Worm (Caenorhabditis elegans) whole organism, L2 larva: ENCODE data around the gene F46E10.18.

Experiments
- C34F6.9 ChIP-seq: fragments of 150-350 bp; optimal IDR thresholded peaks from 2 replicates; lab custom pipeline; 2014; ENCODE audit warnings: missing biosample characterization, missing genetic modification characterization
- R02D3.7 ChIP-seq: fragments of 150-350 bp; optimal IDR thresholded peaks from 2 replicates; lab custom pipeline; 2014; ENCODE audit warnings: missing biosample characterization, missing genetic modification characterization
- ZK546.5 ChIP-seq: sonication (generic microtip); optimal IDR thresholded peaks from 2 replicates; lab custom pipeline; 2017; ENCODE audit warnings: missing biosample characterization, missing genetic modification characterization
- alr-1 ChIP-seq: fragments of 150-350 bp; optimal IDR thresholded peaks from 2 replicates; lab custom pipeline; 2014; ENCODE audit warnings: missing biosample characterization, missing genetic modification characterization
- aly-2 ChIP-seq: fragments of 150-350 bp; optimal IDR thresholded peaks from 2 replicates; lab custom pipeline; 2014; ENCODE audit warnings: missing biosample characterization, missing genetic modification characterization
- ama-1 ChIP-seq: fragments of 150-350 bp; optimal IDR thresholded peaks from 2 replicates; lab custom pipeline; 2018; ENCODE audit warnings: inconsistent platforms
- blmp-1 ChIP-seq: sonication (generic microtip); optimal IDR thresholded peaks from 2 replicates; lab custom pipeline; 2017; ENCODE audit warnings: missing genetic modification characterization, mild to moderate bottlenecking, missing compliant biosample characterization, antibody characterized with exemption, moderate library complexity; ENCODE audit not compliant: insufficient read depth
- ceh-16 ChIP-seq: fragments of 150-350 bp; optimal IDR thresholded peaks from 2 replicates; lab custom pipeline; 2014; ENCODE audit warnings: missing biosample characterization, missing genetic modification characterization
- dmd-4 ChIP-seq: sonication (generic microtip); optimal IDR thresholded peaks from 2 replicates; lab custom pipeline; 2017; ENCODE audit warnings: missing biosample characterization, missing genetic modification characterization
- egl-27 ChIP-seq: sonication (generic microtip); optimal IDR thresholded peaks from 3 replicates; lab custom pipeline; 2017; ENCODE audit warnings: missing biosample characterization, missing genetic modification reagents, missing genetic modification characterization
- fos-1 ChIP-seq: fragments of 150-350 bp; optimal IDR thresholded peaks from 2 replicates; lab custom pipeline; 2014; ENCODE audit warnings: missing biosample characterization, missing genetic modification characterization
- lin-13 ChIP-seq: fragments of 150-350 bp; optimal IDR thresholded peaks from 2 replicates; lab custom pipeline; 2014; ENCODE audit warnings: missing biosample characterization, missing genetic modification reagents, missing genetic modification characterization
- lin-39 ChIP-seq: fragments of 150-350 bp; optimal IDR thresholded peaks from 2 replicates; lab custom pipeline; 2014; ENCODE audit warnings: missing biosample characterization, missing genetic modification reagents, missing genetic modification characterization
- lsy-2 ChIP-seq, 2 experiments: fragments of 150-350 bp in 1 of 2; sonication (generic microtip) in 1 of 2; optimal IDR thresholded peaks; 2 replicates each; lab custom pipeline; 2014 to 2017; ENCODE audit warnings: missing biosample characterization in 2 of 2, missing genetic modification characterization in 2 of 2
- mbf-1 ChIP-seq: sonication (generic microtip); optimal IDR thresholded peaks from 2 replicates; lab custom pipeline; 2017; ENCODE audit warnings: missing biosample characterization, missing genetic modification characterization
- mdl-1 ChIP-seq, 2 experiments: fragments of 150-350 bp in 1 of 2; sonication (generic microtip) in 1 of 2; optimal IDR thresholded peaks; 2 replicates each; lab custom pipeline; 2017; ENCODE audit warnings: missing biosample characterization in 2 of 2, missing genetic modification characterization in 2 of 2
- nhr-10 ChIP-seq: sonication (generic microtip); optimal IDR thresholded peaks from 2 replicates; lab custom pipeline; 2017; ENCODE audit warnings: missing biosample characterization, missing genetic modification characterization
- nhr-11 ChIP-seq: fragments of 150-350 bp; optimal IDR thresholded peaks from 2 replicates; lab custom pipeline; 2014; ENCODE audit warnings: missing biosample characterization, missing genetic modification characterization
- nhr-129 ChIP-seq: fragments of 150-350 bp; optimal IDR thresholded peaks from 2 replicates; lab custom pipeline; 2014; ENCODE audit warnings: missing biosample characterization, missing genetic modification characterization
- nhr-21 ChIP-seq: fragments of 150-350 bp; optimal IDR thresholded peaks from 2 replicates; lab custom pipeline; 2014; ENCODE audit warnings: missing biosample characterization, missing genetic modification characterization
- nhr-23 ChIP-seq: fragments of 150-350 bp; optimal IDR thresholded peaks from 2 replicates; lab custom pipeline; 2014; ENCODE audit warnings: missing biosample characterization, missing genetic modification reagents, missing genetic modification characterization
- nhr-25 ChIP-seq: fragments of 150-350 bp; sonication (generic microtip); optimal IDR thresholded peaks from 3 replicates; lab custom pipeline; 2014; ENCODE audit warnings: missing biosample characterization, missing genetic modification characterization
- nhr-77 ChIP-seq: fragments of 150-350 bp; optimal IDR thresholded peaks from 2 replicates; lab custom pipeline; 2014; ENCODE audit warnings: missing biosample characterization, missing genetic modification characterization
- sem-4 ChIP-seq: fragments of 150-350 bp; optimal IDR thresholded peaks from 2 replicates; lab custom pipeline; 2014; ENCODE audit warnings: missing biosample characterization, missing genetic modification reagents, missing genetic modification characterization
- skn-1 ChIP-seq: sonication (generic microtip); optimal IDR thresholded peaks from 2 replicates; lab custom pipeline; 2017; ENCODE audit warnings: missing biosample characterization, missing genetic modification characterization
- sma-3 ChIP-seq: sonication (generic microtip); optimal IDR thresholded peaks from 2 replicates; lab custom pipeline; 2016; ENCODE audit warnings: missing genetic modification reagents, missing genetic modification characterization, missing compliant biosample characterization
- sma-9 ChIP-seq, 2 experiments: fragments of 150-350 bp in 1 of 2; sonication (generic microtip) in 1 of 2; optimal IDR thresholded peaks; 2 replicates each; lab custom pipeline; 2014 to 2016; ENCODE audit warnings: missing genetic modification characterization in 2 of 2, mild to moderate bottlenecking in 1 of 2, missing biosample characterization in 1 of 2, missing compliant biosample characterization in 1 of 2, missing genetic modification reagents in 1 of 2, moderate library complexity in 1 of 2
- snpc-4 ChIP-seq: fragments of 150-350 bp; optimal IDR thresholded peaks from 2 replicates; lab custom pipeline; 2014; ENCODE audit warnings: missing biosample characterization, missing genetic modification characterization
- unc-55 ChIP-seq: fragments of 150-350 bp; sonication (generic microtip); optimal IDR thresholded peaks from 3 replicates; lab custom pipeline; 2014; ENCODE audit warnings: missing biosample characterization, missing genetic modification reagents, missing genetic modification characterization
- unc-62 ChIP-seq: fragments of 150-350 bp; optimal IDR thresholded peaks from 2 replicates; lab custom pipeline; 2014; ENCODE audit warnings: missing biosample characterization, missing genetic modification reagents, missing genetic modification characterization
- zag-1 ChIP-seq: fragments of 150-350 bp; optimal IDR thresholded peaks from 2 replicates; lab custom pipeline; 2014; ENCODE audit warnings: missing biosample characterization, missing genetic modification characterization
- ztf-1 ChIP-seq: fragments of 200-800 bp; sonication (Bioruptor generic); conservative IDR thresholded peaks from 2 replicates; pipeline ENCODE4 v1.3.6; 2022; ENCODE audit warnings: missing genetic modification characterization, missing compliant biosample characterization
- ztf-11 ChIP-seq: sonication (generic microtip); optimal IDR thresholded peaks from 2 replicates; lab custom pipeline; 2017; ENCODE audit warnings: missing biosample characterization, missing genetic modification characterization

The F46E10.18 gene

DNA sequence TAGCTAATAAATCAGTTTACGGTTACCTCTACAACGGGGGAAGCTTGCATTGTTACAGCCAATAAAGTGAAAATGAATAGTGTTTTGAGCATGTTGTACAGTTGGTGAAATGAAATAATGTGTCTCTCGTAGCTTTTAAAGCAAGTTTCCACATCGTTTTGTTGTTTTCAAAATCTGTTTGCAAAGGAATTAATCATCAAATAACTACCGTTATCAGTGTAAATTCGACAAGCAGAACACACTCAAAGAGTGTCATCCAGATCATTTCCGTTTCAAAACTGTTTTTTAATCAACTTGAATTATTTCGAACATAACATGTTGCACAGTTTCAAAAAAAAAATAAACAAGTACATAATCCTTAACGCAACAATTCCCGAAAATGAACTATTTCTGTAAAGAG is 36.2 kb downstream of the F46E10.18 start, which contains the start of gene spp-27:
Gene spp-27, minus strand, starts transcription at position 101 of the 400 bp plus-strand sequence.
- no peak for TF ChIP-seq alr-1 (tag; lab: Kevin White, UChicago)
- TF ChIP-seq sma-9 (GFP tag; optimal IDR thresholded peaks at IDR 0.05; lab: Kevin White, UChicago) = no peak
- no peak for TF ChIP-seq sma-9 (tag; optimal IDR thresholded peaks at IDR 0.05; lab: Kevin White, UChicago)
- no peak for TF ChIP-seq nhr-10
- TF ChIP-seq ZK546.5 (tag; lab: Kevin White, UChicago) = no peak
- no peak for TF ChIP-seq lin-39 (tag; lab: Kevin White, UChicago)
- TF ChIP-seq lin-13 (GFP tag; lab: Kevin White, UChicago) = no peak
- TF ChIP-seq nhr-21 (tag; lab: Kevin White, UChicago) = no peak
- no peak for TF ChIP-seq fos-1 (tag; lab: Kevin White, UChicago)
- TF ChIP-seq C34F6.9 (tag; lab: Kevin White, UChicago) = no peak
- no peak for TF ChIP-seq mbf-1 (tag; lab: Kevin White, UChicago)
- no peak for TF ChIP-seq ztf-11
- TF ChIP-seq lsy-2 (tag; optimal IDR thresholded peaks at IDR 0.05; lab: Kevin White, UChicago) = no peak
- no peak for TF ChIP-seq skn-1 (tag; lab: Kevin White, UChicago)
- TF ChIP-seq nhr-23 (tag; lab: Kevin White, UChicago) = no peak
- no peak for TF ChIP-seq ztf-1 (GFP tag; lab: Robert Waterston, UW)
- TF ChIP-seq nhr-11 (tag; lab: Kevin White, UChicago) = no peak
- TF ChIP-seq snpc-4 (tag; lab: Kevin White, UChicago) = no peak
- no peak for TF ChIP-seq unc-62 (GFP tag; lab: Kevin White, UChicago)

ce11 chrV:6558103-6558502 is 37.3 kb downstream of the F46E10.18 start, which contains the start of gene spp-20:
Gene spp-20, minus strand, starts transcription at chrV:6558203.
- TF ChIP-seq nhr-10 = no peak

ce11 chrV:6559105-6559504 is 38.3 kb downstream of the F46E10.18 start, which contains the start of gene spp-26:
Gene spp-26, minus strand, starts transcription at chrV:6559205.
- TF ChIP-seq egl-27 (no peak), nhr-10 (no peak), dmd-4 (tag; lab: Kevin White, UChicago) (no peak), sma-9 (GFP tag; optimal IDR thresholded peaks at IDR 0.05; lab: Kevin White, UChicago) (no peak), sma-9 (tag; optimal IDR thresholded peaks at IDR 0.05; lab: Kevin White, UChicago) (no peak), ceh-16 (tag; lab: Kevin White, UChicago) (no peak), lin-39 (tag; lab: Kevin White, UChicago) (no peak), ztf-11 (no peak), R02D3.7 (tag; lab: Kevin White, UChicago) (no peak), unc-55 (GFP tag; lab: Kevin White, UChicago) (no peak), zag-1 (tag; lab: Kevin White, UChicago) (no peak), nhr-11 (tag; lab: Kevin White, UChicago) (no peak), ama-1 (lab: Kevin White, UChicago) (no peak), nhr-25 (no peak), aly-2 (no peak), mdl-1 (tag; optimal IDR thresholded peaks at IDR 0.05; lab: Kevin White, UChicago) (no peak), lin-13 (GFP tag; lab: Kevin White, UChicago) (no peak), snpc-4 (tag; lab: Kevin White, UChicago) (no peak)

ce11 chrV:6559585-6559984 is 38.8 kb downstream of the F46E10.18 start:
- TF ChIP-seq alr-1 (tag; lab: Kevin White, UChicago) = no peak
- peak; percentile 7 for TF ChIP-seq sma-3
- no peak for TF ChIP-seq R02D3.7 (tag; lab: Kevin White, UChicago)
- TF ChIP-seq sem-4 (tag; lab: Kevin White, UChicago) = no peak
- peak; percentile 4 for TF ChIP-seq sma-9 (GFP tag; optimal IDR thresholded peaks at IDR 0.05; lab: Kevin White, UChicago)
- no peak for TF ChIP-seq sma-9 (tag; optimal IDR thresholded peaks at IDR 0.05; lab: Kevin White, UChicago)

- TF ChIP-seq blmp-1 (tag; lab: Kevin White, UChicago) = no peak
- TF ChIP-seq nhr-77 (tag; lab: Kevin White, UChicago) = no peak
- no peak for TF ChIP-seq unc-62 (GFP tag; lab: Kevin White, UChicago)
- TF ChIP-seq nhr-129 = no peak
- no peak for TF ChIP-seq nhr-10
These were observed 40.8 kb downstream of the F46E10.18 start, which contains the start of gene spp-19 for ce11 chrV:6561592-6561991. Gene spp-19, minus strand, starts transcription at chrV:6561692.
